Worm (Caenorhabditis elegans): ENCODE measurements around the gene idpa-3.
A peak's percentile ranks its signal among the peaks of the same experiment; 100 is the strongest.

The idpa-3 gene

ce11 chrX:10338761-10339160, 2.5 kb downstream of the idpa-3 start:
- TF ChIP-seq mep-1 (tag; optimal IDR thresholded peaks at IDR 0.05) (no peak), pax-3 (tag; optimal IDR thresholded peaks at IDR 0.05) (no peak), nhr-237 (tag; optimal IDR thresholded peaks at IDR 0.05) (no peak), nhr-85 (tag) (no peak), fkh-4 (tag; optimal IDR thresholded peaks at IDR 0.05; ENCODE audit: borderline replicate concordance) (no peak), lin-35 (GFP tag; optimal IDR thresholded peaks at IDR 0.05) (peak in 1 of 2 experiments; percentile 10)

- TF ChIP-seq elt-2 (tag; optimal IDR thresholded peaks at IDR 0.05) (peak; percentile 38), nhr-77 (tag; optimal IDR thresholded peaks at IDR 0.05) (no peak), pqm-1 (tag; optimal IDR thresholded peaks at IDR 0.05) (peak; percentile 43), unc-30 (tag; optimal IDR thresholded peaks at IDR 0.05) (no peak), ama-1 (optimal IDR thresholded peaks at IDR 0.05) (no peak), snpc-4 (tag; optimal IDR thresholded peaks at IDR 0.05) (no peak), jun-1 (tag; optimal IDR thresholded peaks at IDR 0.05) (no peak)
Measured at ce11 chrX:10340044-10340443, 3.8 kb downstream of the idpa-3 start.

ce11 chrX:10340986-10341385, 4.7 kb downstream of the idpa-3 start, which contains the start of gene R07E3.1:
TSS of gene R07E3.1 (minus strand) at chrX:10341161.
- TF ChIP-seq ces-1 (GFP tag; optimal IDR thresholded peaks at IDR 0.05): no peak
- TF ChIP-seq elt-2 (tag; optimal IDR thresholded peaks at IDR 0.05): peak; percentile 73

ce11 chrX:10350151-10350550, 13.9 kb downstream of the idpa-3 start:
- TF ChIP-seq snu-23 (GFP tag; optimal IDR thresholded peaks at IDR 0.05): peak; percentile 23
- peak; percentile 18 for TF ChIP-seq nhr-20 (tag; optimal IDR thresholded peaks at IDR 0.05)
- no peak for TF ChIP-seq ceh-63 (GFP tag; optimal IDR thresholded peaks at IDR 0.05)
- peak; percentile 97 for TF ChIP-seq nhr-85 (tag)
- peak; percentile 18 for TF ChIP-seq lin-14 (GFP tag; optimal IDR thresholded peaks at IDR 0.05)
- TF ChIP-seq blmp-1 (tag; optimal IDR thresholded peaks at IDR 0.05): peak; percentile 56
- peak in 2 of 6 experiments; percentile 35 to 42 for TF ChIP-seq elt-3 (tag; optimal IDR thresholded peaks at IDR 0.05)
- peak; percentile 28 for TF ChIP-seq irx-1 (tag; optimal IDR thresholded peaks at IDR 0.05)
- TF ChIP-seq mep-1 (tag; optimal IDR thresholded peaks at IDR 0.05): peak; percentile 9
- no peak for TF ChIP-seq ces-1 (GFP tag; optimal IDR thresholded peaks at IDR 0.05)
- TF ChIP-seq lin-35 (GFP tag; optimal IDR thresholded peaks at IDR 0.05): peak in 1 of 2 experiments; percentile 3
- TF ChIP-seq zag-1 (tag; optimal IDR thresholded peaks at IDR 0.05): no peak

ce11 chrX:10353857-10354256, 17.6 kb downstream of the idpa-3 start:
- TF ChIP-seq nhr-237 (tag; optimal IDR thresholded peaks at IDR 0.05): no peak
- TF ChIP-seq ama-1 (optimal IDR thresholded peaks at IDR 0.05): no peak
- no peak for TF ChIP-seq dsc-1 (tag; optimal IDR thresholded peaks at IDR 0.05)
- no peak for TF ChIP-seq nhr-11 (tag; optimal IDR thresholded peaks at IDR 0.05)
- TF ChIP-seq vab-15 (tag; optimal IDR thresholded peaks at IDR 0.05): no peak
- TF ChIP-seq isw-1 (GFP tag; IDR thresholded peaks at IDR 0.05): no peak
- TF ChIP-seq nhr-20 (tag; optimal IDR thresholded peaks at IDR 0.05): no peak
- no peak for TF ChIP-seq xbp-1 (tag; optimal IDR thresholded peaks at IDR 0.05)
- no peak for TF ChIP-seq nhr-90 (tag; optimal IDR thresholded peaks at IDR 0.05; ENCODE audit: poor library complexity)

ce11 chrX:10355650-10356049, 19.4 kb downstream of the idpa-3 start, which contains the start of gene R07E3.7:
TSS of gene R07E3.7 (minus strand) at chrX:10355750.
- no peak for TF ChIP-seq ceh-88 (GFP tag; IDR thresholded peaks at IDR 0.05)
- no peak for TF ChIP-seq unc-86 (tag; optimal IDR thresholded peaks at IDR 0.05)
- TF ChIP-seq rnt-1 (tag; optimal IDR thresholded peaks at IDR 0.05): no peak
- no peak for TF ChIP-seq hpl-2 (GFP tag; optimal IDR thresholded peaks at IDR 0.05)
- no peak for TF ChIP-seq unc-30 (tag; optimal IDR thresholded peaks at IDR 0.05)
- TF ChIP-seq Y116A8C.19 (tag; optimal IDR thresholded peaks at IDR 0.05; ENCODE audit: borderline replicate concordance): no peak
- TF ChIP-seq zag-1 (tag; optimal IDR thresholded peaks at IDR 0.05): no peak
- TF ChIP-seq nhr-20 (tag; optimal IDR thresholded peaks at IDR 0.05): no peak
- TF ChIP-seq mab-9 (GFP tag; IDR thresholded peaks at IDR 0.05): no peak
